Fruit fly (Drosophila melanogaster) whole organism, adult: ENCODE results near the gene CG14969.

ENCODE experiments used
- CG11617 ChIP-seq: fragments of 200-800 bp; sonication (Bioruptor generic); optimal IDR thresholded peaks from 2 replicates; lab custom pipeline; 2017; ENCODE audit warnings: mild to moderate bottlenecking, missing biosample characterization, missing genetic modification reagents, missing genetic modification characterization
- CG12768 ChIP-seq: fragments of 200-800 bp; sonication (Bioruptor generic); optimal IDR thresholded peaks from 2 replicates; lab custom pipeline; 2017; ENCODE audit warnings: missing biosample characterization, missing genetic modification characterization, mild to moderate bottlenecking, moderate library complexity, missing genetic modification reagents
- CG14711 ChIP-seq: fragments of 200-800 bp; sonication (Bioruptor generic); optimal IDR thresholded peaks from 2 replicates; lab custom pipeline; 2018; ENCODE audit warnings: missing biosample characterization, mild to moderate bottlenecking, missing genetic modification characterization, moderate library complexity
- CG33017 ChIP-seq: fragments of 200-800 bp; sonication (Bioruptor generic); optimal IDR thresholded peaks from 2 replicates; lab custom pipeline; 2018; ENCODE audit warnings: missing biosample characterization, mild to moderate bottlenecking, missing genetic modification characterization, moderate library complexity
- CG7045 ChIP-seq: fragments of 200-800 bp; sonication (Bioruptor generic); optimal IDR thresholded peaks from 2 replicates; lab custom pipeline; 2017; ENCODE audit warnings: missing biosample characterization, mild to moderate bottlenecking, missing genetic modification characterization
- CG7101 ChIP-seq: fragments of 200-800 bp; sonication (Bioruptor generic); optimal IDR thresholded peaks from 2 replicates; lab custom pipeline; 2018; ENCODE audit warnings: missing biosample characterization, mild to moderate bottlenecking, missing genetic modification characterization, moderate library complexity
- Mnt ChIP-seq: fragments of 200-800 bp; sonication (Bioruptor generic); optimal IDR thresholded peaks from 2 replicates; lab custom pipeline; 2016; ENCODE audit warnings: missing biosample characterization, mild to moderate bottlenecking, missing genetic modification characterization
- bab1 ChIP-seq: fragments of 200-800 bp; sonication (Bioruptor generic); optimal IDR thresholded peaks from 3 replicates; lab custom pipeline; 2019; ENCODE audit warnings: missing biosample characterization, mild to moderate bottlenecking, missing genetic modification characterization, moderate library complexity
- cic ChIP-seq: fragments of 200-800 bp; sonication (Bioruptor generic); optimal IDR thresholded peaks from 2 replicates; lab custom pipeline; 2017; ENCODE audit warnings: missing biosample characterization, mild to moderate bottlenecking, missing genetic modification characterization, moderate library complexity
- kay ChIP-seq: fragments of 200-800 bp; sonication (Bioruptor generic); peaks from one replicate; lab custom pipeline; 2016; ENCODE audit warnings: missing biosample characterization, missing genetic modification characterization, borderline replicate concordance
- ovo ChIP-seq: fragments of 200-800 bp; sonication (Bioruptor generic); optimal IDR thresholded peaks from 2 replicates; lab custom pipeline; 2016; ENCODE audit warnings: missing biosample characterization, missing genetic modification characterization
- pad ChIP-seq: fragments of 200-800 bp; sonication (Bioruptor generic); optimal IDR thresholded peaks from 3 replicates; lab custom pipeline; 2017; ENCODE audit warnings: missing biosample characterization, missing genetic modification characterization, mild to moderate bottlenecking, moderate library complexity, missing genetic modification reagents

dm6 chr3L:3350572-3351343 lies 16.0 kb upstream of the CG14969 start:
- TF ChIP-seq CG11617 (GFP tag; lab: Kevin White, UChicago) (no peak), bab1 (GFP tag; lab: Kevin White, UChicago) (peak; percentile 3), Mnt (GFP tag; lab: Kevin White, UChicago) (no peak), CG7045 (GFP tag; lab: Kevin White, UChicago) (no peak), CG33017 (no peak), CG14711 (tag; lab: Kevin White, UChicago) (no peak), CG7101 (no peak), pad (no peak), CG12768 (no peak), ovo (no peak), kay (GFP tag; lab: Kevin White, UChicago) (no peak), cic (no peak)
